Worm (Caenorhabditis elegans): ENCODE results near the gene T11F9.21.

DNA sequence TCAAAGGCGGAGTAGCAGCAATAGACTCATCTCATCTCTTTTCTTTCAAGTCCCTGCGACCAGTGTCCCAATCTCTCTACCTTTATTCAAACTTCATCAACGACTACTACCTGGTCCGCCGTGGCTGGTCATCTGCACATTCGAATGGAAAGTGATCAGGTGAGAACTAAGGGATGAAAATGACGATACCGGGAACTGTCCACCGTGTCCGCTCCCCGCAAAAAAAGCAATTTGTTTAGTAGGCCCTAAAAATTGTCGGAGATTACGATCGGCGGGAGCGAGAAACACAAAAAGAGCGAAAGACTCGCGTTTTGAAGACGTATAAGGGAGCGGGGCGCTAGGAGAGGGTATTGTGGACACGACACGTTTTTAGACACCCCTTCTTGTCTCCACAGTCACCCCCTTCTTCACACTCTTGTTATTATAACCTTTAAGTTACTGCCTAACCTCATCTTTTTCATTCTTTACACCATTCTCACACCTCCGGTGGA is 29.5 kb upstream of the T11F9.21 start, which contains the start of gene zipt-16:
- TF ChIP-seq fkh-10 (GFP tag; optimal IDR thresholded peaks at IDR 0.05) (no peak), pqm-1 (tag; optimal IDR thresholded peaks at IDR 0.05) (no peak), nhr-11 (tag; optimal IDR thresholded peaks at IDR 0.05) (no peak), ceh-45 (GFP tag; IDR thresholded peaks at IDR 0.05) (no peak), hlh-6 (tag; optimal IDR thresholded peaks at IDR 0.05) (no peak), ama-1 (optimal IDR thresholded peaks at IDR 0.05) (no peak), elt-2 (tag; optimal IDR thresholded peaks at IDR 0.05) (no peak), tbx-7 (tag; optimal IDR thresholded peaks at IDR 0.05) (no peak), unc-55 (GFP tag; optimal IDR thresholded peaks at IDR 0.05) (no peak), ceh-30 (tag; optimal IDR thresholded peaks at IDR 0.05) (no peak)
